Fruit fly (Drosophila melanogaster) whole organism, prepupa: ENCODE measurements around the gene Saf6.

Experiments used
- Blimp-1 ChIP-seq: fragments of 200-800 bp; sonication (Bioruptor generic); optimal IDR thresholded peaks from 3 replicates; lab custom pipeline; 2017; ENCODE audit warnings: missing biosample characterization, missing genetic modification characterization, mild to moderate bottlenecking, moderate library complexity, missing genetic modification reagents
- CG10631 ChIP-seq: fragments of 200-800 bp; sonication (Bioruptor generic); optimal IDR thresholded peaks from 2 replicates; lab custom pipeline; 2016; ENCODE audit warnings: missing biosample characterization, missing genetic modification characterization
- CG11762 ChIP-seq: fragments of 200-800 bp; sonication (Bioruptor generic); optimal IDR thresholded peaks from 3 replicates; lab custom pipeline; 2016; ENCODE audit warnings: missing biosample characterization, missing genetic modification characterization; ENCODE audit not compliant: insufficient read depth
- CG3032 ChIP-seq: fragments of 200-800 bp; optimal IDR thresholded peaks from 2 replicates; lab custom pipeline; 2019; ENCODE audit warnings: missing biosample characterization, mild to moderate bottlenecking, missing genetic modification characterization, moderate library complexity
- CG31627 ChIP-seq: fragments of 200-800 bp; sonication (Bioruptor generic); optimal IDR thresholded peaks from 3 replicates; lab custom pipeline; 2016; ENCODE audit warnings: missing biosample characterization, missing genetic modification characterization
- CG32006 ChIP-seq: fragments of 200-800 bp; sonication (Bioruptor generic); optimal IDR thresholded peaks from 3 replicates; lab custom pipeline; 2017; ENCODE audit warnings: missing biosample characterization, mild to moderate bottlenecking, missing genetic modification characterization
- CG34406 ChIP-seq: fragments of 200-800 bp; sonication (Bioruptor generic); optimal IDR thresholded peaks from 3 replicates; lab custom pipeline; 2016; ENCODE audit warnings: missing biosample characterization, missing genetic modification characterization
- CG4318 ChIP-seq: fragments of 200-800 bp; sonication (Bioruptor generic); optimal IDR thresholded peaks from 3 replicates; lab custom pipeline; 2017; ENCODE audit warnings: missing biosample characterization, mild to moderate bottlenecking, missing genetic modification characterization
- CG6163 ChIP-seq: fragments of 200-800 bp; sonication (Bioruptor generic); IDR thresholded peaks from 3 replicates; pipeline ENCODE4 v1.3.6; 2022; ENCODE audit warnings: missing biosample characterization, missing genetic modification characterization
- CG6808 ChIP-seq: fragments of 200-800 bp; sonication (Bioruptor generic); optimal IDR thresholded peaks from 3 replicates; lab custom pipeline; 2017; ENCODE audit warnings: missing biosample characterization, missing genetic modification characterization, mild to moderate bottlenecking, moderate library complexity, missing genetic modification reagents
- CG6854 ChIP-seq: fragments of 200-800 bp; sonication (Bioruptor generic); optimal IDR thresholded peaks from 2 replicates; lab custom pipeline; 2017; ENCODE audit warnings: missing biosample characterization, mild to moderate bottlenecking, missing genetic modification characterization
- CG7368 ChIP-seq: fragments of 200-800 bp; sonication (Bioruptor generic); optimal IDR thresholded peaks from 3 replicates; lab custom pipeline; 2016; ENCODE audit warnings: missing biosample characterization, missing genetic modification characterization
- CG8119 ChIP-seq: fragments of 200-800 bp; sonication (Bioruptor generic); IDR thresholded peaks from 3 replicates; pipeline ENCODE4 v1.3.6; 2022; ENCODE audit warnings: missing biosample characterization, missing genetic modification characterization
- CG8319 ChIP-seq: fragments of 200-800 bp; sonication (Bioruptor generic); optimal IDR thresholded peaks from 3 replicates; lab custom pipeline; 2016; ENCODE audit warnings: missing biosample characterization, missing genetic modification characterization
- CG8632 ChIP-seq: fragments of 200-800 bp; sonication (Bioruptor generic); optimal IDR thresholded peaks from 3 replicates; lab custom pipeline; 2016; ENCODE audit warnings: missing biosample characterization, missing genetic modification characterization
- CG9139 ChIP-seq: fragments of 200-800 bp; sonication (Bioruptor generic); optimal IDR thresholded peaks from 3 replicates; lab custom pipeline; 2017; ENCODE audit warnings: missing biosample characterization, mild to moderate bottlenecking, missing genetic modification characterization
- Eip75B ChIP-seq: fragments of 200-800 bp; sonication (Bioruptor generic); optimal IDR thresholded peaks from 3 replicates; lab custom pipeline; 2016; ENCODE audit warnings: missing biosample characterization, missing genetic modification characterization
- Eip93F ChIP-seq: fragments of 200-800 bp; sonication (Bioruptor generic); optimal IDR thresholded peaks from 2 replicates; lab custom pipeline; 2016; ENCODE audit warnings: missing biosample characterization, mild to moderate bottlenecking, missing genetic modification characterization
- Ets21C ChIP-seq: fragments of 200-800 bp; sonication (Bioruptor generic); optimal IDR thresholded peaks from 3 replicates; lab custom pipeline; 2016; ENCODE audit warnings: missing biosample characterization, missing genetic modification characterization
- Gug ChIP-seq: fragments of 200-800 bp; sonication (Bioruptor generic); IDR thresholded peaks from 2 replicates; pipeline ENCODE4 v1.3.6; 2022; ENCODE audit warnings: missing biosample characterization, missing genetic modification characterization
- Hr38 ChIP-seq: sonication (Bioruptor generic); optimal IDR thresholded peaks from 2 replicates; lab custom pipeline; 2016; ENCODE audit warnings: missing biosample characterization, missing genetic modification characterization
- Hr39 ChIP-seq: fragments of 200-800 bp; sonication (Bioruptor generic); optimal IDR thresholded peaks from 2 replicates; lab custom pipeline; 2016; ENCODE audit warnings: missing biosample characterization, missing genetic modification characterization
- Hr4 ChIP-seq: fragments of 200-800 bp; sonication (Bioruptor generic); optimal IDR thresholded peaks from 3 replicates; lab custom pipeline; 2016; ENCODE audit warnings: missing biosample characterization, missing genetic modification characterization
- Lpt ChIP-seq: fragments of 200-800 bp; sonication (Bioruptor generic); optimal IDR thresholded peaks from 3 replicates; lab custom pipeline; 2016; ENCODE audit warnings: missing biosample characterization, missing genetic modification characterization
- Met ChIP-seq: fragments of 200-800 bp; sonication (Bioruptor generic); optimal IDR thresholded peaks from 3 replicates; lab custom pipeline; 2016; ENCODE audit warnings: missing biosample characterization, missing genetic modification characterization
- Smox ChIP-seq: fragments of 200-800 bp; sonication (Bioruptor generic); optimal IDR thresholded peaks from 3 replicates; lab custom pipeline; 2016; ENCODE audit warnings: missing biosample characterization, missing genetic modification characterization
- Sox102F ChIP-seq: fragments of 200-800 bp; sonication (Bioruptor generic); optimal IDR thresholded peaks from 2 replicates; lab custom pipeline; 2016; ENCODE audit warnings: missing biosample characterization, mild to moderate bottlenecking, missing genetic modification characterization
- Sox14 ChIP-seq: fragments of 200-800 bp; sonication (Bioruptor generic); optimal IDR thresholded peaks from 3 replicates; lab custom pipeline; 2016; ENCODE audit warnings: missing biosample characterization, missing genetic modification characterization
- Sox15 ChIP-seq: fragments of 200-800 bp; sonication (Bioruptor generic); optimal IDR thresholded peaks from 3 replicates; lab custom pipeline; 2016; ENCODE audit warnings: missing biosample characterization, missing genetic modification characterization
- achi ChIP-seq: fragments of 200-800 bp; sonication (Bioruptor generic); optimal IDR thresholded peaks from 3 replicates; lab custom pipeline; 2016; ENCODE audit warnings: missing biosample characterization, missing genetic modification characterization
- cyc ChIP-seq: fragments of 200-800 bp; sonication (Bioruptor generic); optimal IDR thresholded peaks from 3 replicates; lab custom pipeline; 2016; ENCODE audit warnings: missing biosample characterization, missing genetic modification characterization
- dac ChIP-seq: fragments of 200-800 bp; sonication (Bioruptor generic); optimal IDR thresholded peaks from 2 replicates; lab custom pipeline; 2017; ENCODE audit warnings: missing biosample characterization, mild to moderate bottlenecking, missing genetic modification characterization
- eg ChIP-seq: fragments of 200-800 bp; sonication (Bioruptor generic); IDR thresholded peaks from 3 replicates; pipeline ENCODE4 v1.3.6; 2022; ENCODE audit warnings: missing biosample characterization, missing genetic modification characterization
- fd85E ChIP-seq: fragments of 200-800 bp; sonication (Bioruptor generic); optimal IDR thresholded peaks from 3 replicates; lab custom pipeline; 2016; ENCODE audit warnings: missing biosample characterization, missing genetic modification characterization
- fkh ChIP-seq: fragments of 200-800 bp; sonication (Bioruptor generic); optimal IDR thresholded peaks from 3 replicates; lab custom pipeline; 2017; ENCODE audit warnings: missing biosample characterization, mild to moderate bottlenecking, missing genetic modification characterization, moderate library complexity
- lz ChIP-seq: fragments of 200-800 bp; sonication (Bioruptor generic); optimal IDR thresholded peaks from 3 replicates; lab custom pipeline; 2016; ENCODE audit warnings: missing biosample characterization, missing genetic modification characterization
- net ChIP-seq: fragments of 200-800 bp; sonication (Bioruptor generic); optimal IDR thresholded peaks from 3 replicates; lab custom pipeline; 2016; ENCODE audit warnings: missing biosample characterization, missing genetic modification characterization
- ss ChIP-seq, 2 experiments: fragments of 200-800 bp; sonication (Bioruptor generic); optimal IDR thresholded peaks; 2 replicates in 1 of 2; 3 replicates in 1 of 2; lab custom pipeline; 2017 to 2018; ENCODE audit warnings: mild to moderate bottlenecking in 2 of 2, missing biosample characterization in 2 of 2, missing genetic modification characterization in 2 of 2, moderate library complexity in 1 of 2
- svp ChIP-seq: fragments of 200-800 bp; sonication (Bioruptor generic); peaks from one replicate; lab custom pipeline; 2016; ENCODE audit warnings: missing biosample characterization, missing genetic modification characterization
- topi ChIP-seq: fragments of 200-800 bp; sonication (Bioruptor generic); optimal IDR thresholded peaks from 3 replicates; lab custom pipeline; 2016; ENCODE audit warnings: missing biosample characterization, missing genetic modification characterization
- vri ChIP-seq: fragments of 200-800 bp; sonication (Bioruptor generic); optimal IDR thresholded peaks from 3 replicates; lab custom pipeline; 2016; ENCODE audit warnings: missing biosample characterization, mild to moderate bottlenecking, missing genetic modification characterization

Gene Saf6

dm6 chr2L:827516-828362, 12.0 kb upstream of the Saf6 start (continued):
- peak; percentile 93 for TF ChIP-seq vri (GFP tag; lab: Kevin White, UChicago)
- no peak for TF ChIP-seq cyc (GFP tag; lab: Kevin White, UChicago)
- TF ChIP-seq Smox (GFP tag; lab: Kevin White, UChicago), result no peak
- TF ChIP-seq CG6808 (GFP tag; lab: Kevin White, UChicago), result no peak
- TF ChIP-seq achi (GFP tag; lab: Kevin White, UChicago), result no peak
- peak; percentile 24 for TF ChIP-seq Ets21C (GFP tag; lab: Kevin White, UChicago)
- TF ChIP-seq CG7368, result no peak
- TF ChIP-seq Sox14 (GFP tag; lab: Kevin White, UChicago), result peak; percentile 55
- no peak for TF ChIP-seq CG8319 (GFP tag; lab: Kevin White, UChicago)
- no peak for TF ChIP-seq Hr4 (GFP tag; lab: Kevin White, UChicago)
- no peak for TF ChIP-seq CG32006 (GFP tag; lab: Kevin White, UChicago)
- TF ChIP-seq CG3032, result no peak
- no peak for TF ChIP-seq Eip93F (GFP tag; lab: Kevin White, UChicago)
- no peak for TF ChIP-seq Blimp-1 (GFP tag; lab: Kevin White, UChicago)
- peak; percentile 21 for TF ChIP-seq CG34406 (GFP tag; lab: Kevin White, UChicago)
- no peak for TF ChIP-seq Eip75B (GFP tag; lab: Kevin White, UChicago)
- no peak for TF ChIP-seq Hr39 (GFP tag; lab: Kevin White, UChicago)
- TF ChIP-seq CG8119 (GFP tag; lab: Robert Waterston, UW), result peak; percentile 56; the same call in 2 of the 3 replicates
- TF ChIP-seq Lpt (GFP tag; lab: Kevin White, UChicago), result peak; percentile 8

dm6 chr2L:827049-827448, 11.3 kb upstream of the Saf6 start:
- TF ChIP-seq Eip93F (GFP tag; lab: Kevin White, UChicago) (no peak), svp (GFP tag; lab: Kevin White, UChicago) (peak; percentile 92), CG10631 (GFP tag; lab: Kevin White, UChicago) (no peak), net (no peak)

- TF ChIP-seq CG7368 (no peak), Eip93F (GFP tag; lab: Kevin White, UChicago) (no peak), net (no peak), Met (GFP tag; lab: Kevin White, UChicago) (no peak), Hr4 (GFP tag; lab: Kevin White, UChicago) (no peak), Sox14 (GFP tag; lab: Kevin White, UChicago) (no peak), fkh (no peak), fd85E (GFP tag; lab: Kevin White, UChicago) (no peak), CG8632 (GFP tag; lab: Kevin White, UChicago) (no peak), Sox15 (GFP tag; lab: Kevin White, UChicago) (no peak), svp (GFP tag; lab: Kevin White, UChicago) (no peak), CG11762 (no peak)
These were observed 10.6 kb upstream of the Saf6 start for dm6 chr2L:826388-826787.

- peak; percentile 13 for TF ChIP-seq achi (GFP tag; lab: Kevin White, UChicago)
- no peak for TF ChIP-seq Smox (GFP tag; lab: Kevin White, UChicago)
- TF ChIP-seq net, result no peak
- TF ChIP-seq CG9139 (GFP tag; lab: Kevin White, UChicago), result no peak
- TF ChIP-seq Blimp-1 (GFP tag; lab: Kevin White, UChicago), result no peak
- TF ChIP-seq CG6854 (GFP tag; lab: Kevin White, UChicago), result peak; percentile 35
- TF ChIP-seq eg (GFP tag; lab: Robert Waterston, UW), result peak; percentile 34; the same call in 1 of the 3 replicates
- no peak for TF ChIP-seq Sox102F (GFP tag; lab: Kevin White, UChicago)
- peak; percentile 70 for TF ChIP-seq vri (GFP tag; lab: Kevin White, UChicago)
- no peak for TF ChIP-seq Met (GFP tag; lab: Kevin White, UChicago)
- no peak for TF ChIP-seq CG8319 (GFP tag; lab: Kevin White, UChicago)
- peak; percentile 21 for TF ChIP-seq CG32006 (GFP tag; lab: Kevin White, UChicago)
- peak; percentile 59 for TF ChIP-seq Eip75B (GFP tag; lab: Kevin White, UChicago)
- peak; percentile 59; the same call in 1 of the 3 replicates for TF ChIP-seq CG6163 (GFP tag; lab: Robert Waterston, UW)
- TF ChIP-seq dac (GFP tag; lab: Kevin White, UChicago), result no peak
- TF ChIP-seq CG4318 (GFP tag; lab: Kevin White, UChicago), result no peak
- peak in 1 of 2 experiments; percentile 33 for TF ChIP-seq ss (GFP tag; optimal IDR thresholded peaks at IDR 0.05; lab: Kevin White, UChicago)
- TF ChIP-seq Hr38 (GFP tag; lab: Kevin White, UChicago), result no peak
- peak; percentile 41 for TF ChIP-seq CG31627
- no peak for TF ChIP-seq Hr39 (GFP tag; lab: Kevin White, UChicago)
- TF ChIP-seq CG8119 (GFP tag; lab: Robert Waterston, UW), result peak; percentile 30; the same call in 1 of the 3 replicates
- TF ChIP-seq CG8632 (GFP tag; lab: Kevin White, UChicago), result no peak
- TF ChIP-seq fkh, result peak; percentile 66
- TF ChIP-seq Gug, result no peak
- no peak for TF ChIP-seq Eip93F (GFP tag; lab: Kevin White, UChicago)
- peak; percentile 38 for TF ChIP-seq topi (GFP tag; lab: Kevin White, UChicago)
- peak; percentile 29 for TF ChIP-seq lz (GFP tag; lab: Kevin White, UChicago)
These were observed 10.1 kb upstream of the Saf6 start, which contains the start of the genes CG3862 and dock for dm6 chr2L:825768-826263. Gene CG3862, minus strand, starts transcription at chr2L:825861. Gene dock, plus strand, starts transcription at chr2L:825969.
